Fruit fly (Drosophila melanogaster) whole organism, adult: ENCODE results near the gene CG9568.

Experiments used
- CG11617 ChIP-seq: fragments of 200-800 bp; sonication (Bioruptor generic); optimal IDR thresholded peaks from 2 replicates; lab custom pipeline; 2017; ENCODE audit warnings: mild to moderate bottlenecking, missing biosample characterization, missing genetic modification reagents, missing genetic modification characterization
- CG12768 ChIP-seq: fragments of 200-800 bp; sonication (Bioruptor generic); optimal IDR thresholded peaks from 2 replicates; lab custom pipeline; 2017; ENCODE audit warnings: missing biosample characterization, missing genetic modification characterization, mild to moderate bottlenecking, moderate library complexity, missing genetic modification reagents
- CG14711 ChIP-seq: fragments of 200-800 bp; sonication (Bioruptor generic); optimal IDR thresholded peaks from 2 replicates; lab custom pipeline; 2018; ENCODE audit warnings: missing biosample characterization, mild to moderate bottlenecking, missing genetic modification characterization, moderate library complexity
- CG1620 ChIP-seq: fragments of 200-800 bp; sonication (Bioruptor generic); optimal IDR thresholded peaks from 2 replicates; lab custom pipeline; 2016; ENCODE audit warnings: missing biosample characterization, missing genetic modification characterization
- CG33017 ChIP-seq: fragments of 200-800 bp; sonication (Bioruptor generic); optimal IDR thresholded peaks from 2 replicates; lab custom pipeline; 2018; ENCODE audit warnings: missing biosample characterization, mild to moderate bottlenecking, missing genetic modification characterization, moderate library complexity
- CG5204 ChIP-seq: fragments of 200-800 bp; sonication (Bioruptor generic); optimal IDR thresholded peaks from 2 replicates; lab custom pipeline; 2016; ENCODE audit warnings: missing biosample characterization, missing genetic modification characterization
- CG7045 ChIP-seq: fragments of 200-800 bp; sonication (Bioruptor generic); optimal IDR thresholded peaks from 2 replicates; lab custom pipeline; 2017; ENCODE audit warnings: missing biosample characterization, mild to moderate bottlenecking, missing genetic modification characterization
- CG7101 ChIP-seq: fragments of 200-800 bp; sonication (Bioruptor generic); optimal IDR thresholded peaks from 2 replicates; lab custom pipeline; 2018; ENCODE audit warnings: missing biosample characterization, mild to moderate bottlenecking, missing genetic modification characterization, moderate library complexity
- Crg-1 ChIP-seq: fragments of 200-800 bp; sonication (Bioruptor generic); optimal IDR thresholded peaks from 2 replicates; lab custom pipeline; 2016; ENCODE audit warnings: missing biosample characterization, missing genetic modification characterization
- Hr96 ChIP-seq: fragments of 200-800 bp; sonication (Bioruptor generic); optimal IDR thresholded peaks from 2 replicates; lab custom pipeline; 2016; ENCODE audit warnings: missing biosample characterization, missing genetic modification characterization
- Mnt ChIP-seq: fragments of 200-800 bp; sonication (Bioruptor generic); optimal IDR thresholded peaks from 2 replicates; lab custom pipeline; 2016; ENCODE audit warnings: missing biosample characterization, mild to moderate bottlenecking, missing genetic modification characterization
- bab1 ChIP-seq: fragments of 200-800 bp; sonication (Bioruptor generic); optimal IDR thresholded peaks from 3 replicates; lab custom pipeline; 2019; ENCODE audit warnings: missing biosample characterization, mild to moderate bottlenecking, missing genetic modification characterization, moderate library complexity
- cic ChIP-seq: fragments of 200-800 bp; sonication (Bioruptor generic); optimal IDR thresholded peaks from 2 replicates; lab custom pipeline; 2017; ENCODE audit warnings: missing biosample characterization, mild to moderate bottlenecking, missing genetic modification characterization, moderate library complexity
- cnc ChIP-seq, 2 experiments: fragments of >200 bp; optimal IDR thresholded peaks; 2 replicates each; lab custom pipeline; 2017
- kay ChIP-seq: fragments of 200-800 bp; sonication (Bioruptor generic); peaks from one replicate; lab custom pipeline; 2016; ENCODE audit warnings: missing biosample characterization, missing genetic modification characterization, borderline replicate concordance
- ovo ChIP-seq: fragments of 200-800 bp; sonication (Bioruptor generic); optimal IDR thresholded peaks from 2 replicates; lab custom pipeline; 2016; ENCODE audit warnings: missing biosample characterization, missing genetic modification characterization
- pad ChIP-seq: fragments of 200-800 bp; sonication (Bioruptor generic); optimal IDR thresholded peaks from 3 replicates; lab custom pipeline; 2017; ENCODE audit warnings: missing biosample characterization, missing genetic modification characterization, mild to moderate bottlenecking, moderate library complexity, missing genetic modification reagents
- tj ChIP-seq: fragments of 200-800 bp; sonication (Bioruptor generic); optimal IDR thresholded peaks from 3 replicates; lab custom pipeline; 2017; ENCODE audit warnings: missing biosample characterization, mild to moderate bottlenecking, missing genetic modification characterization, moderate library complexity
- toe ChIP-seq: fragments of 200-800 bp; sonication (Bioruptor generic); optimal IDR thresholded peaks from 2 replicates; lab custom pipeline; 2016; ENCODE audit warnings: missing biosample characterization, missing genetic modification characterization

Gene CG9568

DNA sequence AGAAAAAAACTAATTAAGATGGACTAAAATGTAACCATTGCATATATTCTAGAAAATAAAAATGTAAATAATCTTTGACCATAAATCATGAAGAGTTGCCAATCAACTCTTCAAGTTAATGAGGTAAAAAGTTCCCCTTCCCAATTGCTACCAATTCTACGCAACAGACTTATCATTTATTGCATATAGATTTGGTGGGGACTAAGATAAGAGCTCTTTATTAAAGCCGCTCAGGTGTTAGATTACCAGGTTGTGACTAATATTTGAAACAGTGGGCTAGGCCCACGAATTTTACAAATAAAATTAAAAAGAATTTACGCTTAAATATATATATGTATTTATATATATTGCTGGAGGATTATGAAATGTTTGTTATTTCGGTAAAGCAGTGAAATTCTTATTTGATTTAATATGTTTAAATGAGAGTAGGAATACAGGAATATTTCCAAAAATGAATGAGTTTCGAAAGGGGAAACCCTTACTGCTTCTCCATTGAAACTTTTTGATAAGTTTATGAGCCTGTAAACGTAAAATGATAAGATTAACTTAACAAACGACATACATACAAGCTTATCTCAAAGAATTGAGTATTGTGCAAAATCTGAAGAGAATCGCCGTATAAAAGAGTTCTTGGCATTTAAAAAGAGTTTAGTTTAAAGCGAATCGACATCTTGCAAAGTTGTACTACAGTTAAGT lies 1.3 kb downstream of the CG9568 start, which contains the start of gene CG13102:
Gene CG13102 (plus strand): TSS at position 646 of the 696 bp plus-strand sequence.
- TF ChIP-seq CG14711 (tag; lab: Kevin White, UChicago) (no peak), CG7045 (GFP tag; lab: Kevin White, UChicago) (no peak), pad (no peak), cnc (optimal IDR thresholded peaks at IDR 0.05; lab: Kevin White, UChicago) (no peak), CG33017 (tag; lab: Kevin White, UChicago) (peak; percentile 31), Crg-1 (GFP tag; lab: Kevin White, UChicago) (no peak), cic (GFP tag; lab: Kevin White, UChicago) (peak; percentile 82), kay (GFP tag; lab: Kevin White, UChicago) (peak; percentile 39), Mnt (no peak)

DNA sequence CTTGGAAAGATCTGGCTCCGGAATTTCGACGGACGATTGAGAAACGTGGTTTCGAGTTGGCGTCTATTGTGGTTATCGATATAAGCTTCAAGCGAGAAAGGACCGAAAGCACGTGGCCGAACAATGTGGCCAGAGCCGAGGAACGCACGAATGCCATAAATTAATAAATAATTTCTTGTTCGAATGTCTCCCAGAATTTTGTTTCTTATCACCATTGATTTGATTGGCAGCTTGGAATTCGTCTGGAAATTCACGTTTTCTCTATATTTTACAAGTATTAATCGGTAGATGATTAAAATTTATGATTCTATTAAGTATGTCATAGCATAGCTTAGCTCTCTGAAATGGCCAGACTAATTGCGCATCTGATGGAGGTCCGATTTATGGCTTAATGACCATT lies 3.6 kb downstream of the CG9568 start, which contains the start of gene Rcd-1r:
Gene Rcd-1r (minus strand): TSS at position 101 of the 400 bp plus-strand sequence.
- no peak for TF ChIP-seq cic (GFP tag; lab: Kevin White, UChicago)
- no peak for TF ChIP-seq pad
- no peak for TF ChIP-seq Mnt
- no peak for TF ChIP-seq bab1 (GFP tag; lab: Kevin White, UChicago)
- TF ChIP-seq CG33017 (tag; lab: Kevin White, UChicago), result no peak
- TF ChIP-seq tj (GFP tag; lab: Kevin White, UChicago), result no peak
- no peak for TF ChIP-seq Crg-1 (GFP tag; lab: Kevin White, UChicago)
- TF ChIP-seq kay (GFP tag; lab: Kevin White, UChicago), result no peak
- TF ChIP-seq CG7045 (GFP tag; lab: Kevin White, UChicago), result no peak
- TF ChIP-seq CG5204, result no peak
- TF ChIP-seq CG12768 (GFP tag; lab: Kevin White, UChicago), result no peak
- no peak for TF ChIP-seq CG7101
- no peak for TF ChIP-seq Hr96 (GFP tag; lab: Kevin White, UChicago)

DNA sequence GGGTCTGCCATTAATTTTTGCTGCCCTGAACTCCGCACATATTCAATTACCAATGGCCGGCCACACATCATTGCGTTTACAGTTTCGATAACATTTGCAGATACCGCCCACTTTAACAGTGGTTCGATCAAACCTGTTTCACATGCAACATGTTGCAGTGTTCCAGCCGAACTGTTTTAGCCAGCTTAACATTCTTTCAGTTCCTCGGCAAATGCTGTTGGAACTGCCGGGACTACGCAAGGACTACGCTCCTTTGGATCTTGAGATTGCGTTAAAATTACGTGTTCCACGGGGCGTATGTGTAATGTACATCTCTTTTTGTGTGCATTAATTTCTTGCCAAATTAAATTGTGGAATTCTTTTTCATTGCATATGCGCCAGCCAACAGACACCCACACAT lies 9.1 kb downstream of the CG9568 start:
- TF ChIP-seq bab1 (GFP tag; lab: Kevin White, UChicago) (no peak), toe (GFP tag; lab: Kevin White, UChicago) (no peak), CG14711 (tag; lab: Kevin White, UChicago) (no peak), ovo (GFP tag; lab: Kevin White, UChicago) (no peak), cnc (optimal IDR thresholded peaks at IDR 0.05; lab: Kevin White, UChicago) (no peak), CG7045 (GFP tag; lab: Kevin White, UChicago) (no peak), CG5204 (no peak), kay (GFP tag; lab: Kevin White, UChicago) (no peak), pad (no peak), CG12768 (GFP tag; lab: Kevin White, UChicago) (no peak), tj (GFP tag; lab: Kevin White, UChicago) (no peak), CG1620 (GFP tag; lab: Kevin White, UChicago) (no peak), CG11617 (GFP tag; lab: Kevin White, UChicago) (no peak)

DNA sequence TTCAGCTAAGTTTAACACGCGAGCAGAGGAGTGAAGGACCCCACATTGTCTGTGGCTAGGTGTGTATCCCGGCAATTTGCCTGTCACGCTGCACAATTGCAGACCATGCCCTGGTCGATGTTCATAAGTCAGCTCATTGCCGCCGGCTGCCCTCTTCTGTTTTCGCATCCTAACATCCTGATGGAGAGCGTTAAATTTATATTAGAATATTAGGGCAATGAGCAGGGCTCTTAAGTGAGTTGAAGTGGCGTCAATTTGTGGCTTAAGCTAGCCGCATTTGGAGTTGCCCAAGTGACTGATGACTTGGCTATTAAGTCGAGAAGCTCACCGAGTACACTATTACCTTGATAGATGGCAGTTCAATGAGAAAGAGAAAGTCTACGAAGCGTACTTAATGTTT lies 15.8 kb downstream of the CG9568 start:
- no peak for TF ChIP-seq CG7045 (GFP tag; lab: Kevin White, UChicago)
- no peak for TF ChIP-seq CG33017 (tag; lab: Kevin White, UChicago)
- no peak for TF ChIP-seq CG1620 (GFP tag; lab: Kevin White, UChicago)
- no peak for TF ChIP-seq CG12768 (GFP tag; lab: Kevin White, UChicago)

DNA sequence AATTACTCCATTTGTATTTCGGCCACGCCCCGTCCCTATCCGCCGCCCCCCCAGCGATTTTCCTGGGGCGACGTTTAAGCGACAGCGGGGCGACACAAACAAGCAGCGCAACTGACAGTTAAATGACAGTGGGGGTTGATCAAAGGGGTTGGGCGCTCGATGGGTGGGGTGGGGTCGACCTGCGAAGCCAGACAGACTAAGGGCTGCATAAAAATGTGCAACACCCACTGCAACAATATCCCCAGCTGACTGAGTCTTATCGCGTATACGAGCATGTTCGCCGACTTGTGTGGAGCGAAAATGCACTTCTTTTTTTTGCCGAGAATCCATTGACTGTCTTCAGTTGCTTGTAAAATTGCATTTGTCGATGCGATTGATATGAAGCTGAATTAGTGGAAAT lies 21.4 kb downstream of the CG9568 start, which contains the start of gene CG9582:
Gene CG9582 (minus strand): TSS at position 101 of the 400 bp plus-strand sequence.
- no peak for TF ChIP-seq Hr96 (GFP tag; lab: Kevin White, UChicago)
- no peak for TF ChIP-seq CG7101
